Worm (Caenorhabditis elegans): Measurements from ENCODE around the gene T27A1.3.
"Not testable (repeated sequence)": the region's sequence is repeated elsewhere in the genome, so short reads cannot be mapped to it uniquely, and the experiment has no call there.

The T27A1.3 gene

ce11 chrII:587533-587932, 52.2 kb downstream of the T27A1.3 start, which contains the start of gene fbxb-34:
Gene fbxb-34, plus strand, starts transcription at chrII:587833.
- TF ChIP-seq nhr-23 (tag; optimal IDR thresholded peaks at IDR 0.05) (no peak), jun-1 (tag; optimal IDR thresholded peaks at IDR 0.05) (no peak), fkh-2 (tag; optimal IDR thresholded peaks at IDR 0.05) (no peak), ztf-4 (tag; optimal IDR thresholded peaks at IDR 0.05) (no peak), eor-1 (tag; optimal IDR thresholded peaks at IDR 0.05) (no peak), hmg-11 (tag; optimal IDR thresholded peaks at IDR 0.05) (no peak)

- no peak for TF ChIP-seq ztf-11 (tag; optimal IDR thresholded peaks at IDR 0.05)
- TF ChIP-seq lin-15B (tag; optimal IDR thresholded peaks at IDR 0.05) = no peak
- TF ChIP-seq unc-39 (tag; optimal IDR thresholded peaks at IDR 0.05) = no peak
Observed at ce11 chrII:591110-591509, 55.8 kb downstream of the T27A1.3 start, which contains the start of gene W08F4.10. Gene W08F4.10, minus strand, starts transcription at chrII:591210.

- TF ChIP-seq ceh-9, aly-2, fos-1 (tag; optimal IDR thresholded peaks at IDR 0.05): not testable (repeated sequence)
Observed at ce11 chrII:593221-593620, 57.9 kb downstream of the T27A1.3 start, which contains the start of gene W08F4.1. Gene W08F4.1, plus strand, starts transcription at chrII:593521.

Measured in whole organism, L3 larva.